Fruit fly (Drosophila melanogaster) whole organism, adult: ENCODE data around the gene InR.

ENCODE experiments used
- CG14711 ChIP-seq: fragments of 200-800 bp; sonication (Bioruptor generic); optimal IDR thresholded peaks from 2 replicates; lab custom pipeline; 2018; ENCODE audit warnings: missing biosample characterization, mild to moderate bottlenecking, missing genetic modification characterization, moderate library complexity
- CG1620 ChIP-seq: fragments of 200-800 bp; sonication (Bioruptor generic); optimal IDR thresholded peaks from 2 replicates; lab custom pipeline; 2016; ENCODE audit warnings: missing biosample characterization, missing genetic modification characterization
- CG5204 ChIP-seq: fragments of 200-800 bp; sonication (Bioruptor generic); optimal IDR thresholded peaks from 2 replicates; lab custom pipeline; 2016; ENCODE audit warnings: missing biosample characterization, missing genetic modification characterization
- CG7045 ChIP-seq: fragments of 200-800 bp; sonication (Bioruptor generic); optimal IDR thresholded peaks from 2 replicates; lab custom pipeline; 2017; ENCODE audit warnings: missing biosample characterization, mild to moderate bottlenecking, missing genetic modification characterization
- Clk ChIP-seq: fragments of 200-800 bp; sonication (Bioruptor generic); optimal IDR thresholded peaks from 2 replicates; lab custom pipeline; 2017; ENCODE audit warnings: missing biosample characterization, missing genetic modification characterization
- Mnt ChIP-seq: fragments of 200-800 bp; sonication (Bioruptor generic); optimal IDR thresholded peaks from 2 replicates; lab custom pipeline; 2016; ENCODE audit warnings: missing biosample characterization, mild to moderate bottlenecking, missing genetic modification characterization
- cic ChIP-seq: fragments of 200-800 bp; sonication (Bioruptor generic); optimal IDR thresholded peaks from 2 replicates; lab custom pipeline; 2017; ENCODE audit warnings: missing biosample characterization, mild to moderate bottlenecking, missing genetic modification characterization, moderate library complexity
- kay ChIP-seq: fragments of 200-800 bp; sonication (Bioruptor generic); peaks from one replicate; lab custom pipeline; 2016; ENCODE audit warnings: missing biosample characterization, missing genetic modification characterization, borderline replicate concordance
- tj ChIP-seq: fragments of 200-800 bp; sonication (Bioruptor generic); optimal IDR thresholded peaks from 3 replicates; lab custom pipeline; 2017; ENCODE audit warnings: missing biosample characterization, mild to moderate bottlenecking, missing genetic modification characterization, moderate library complexity

- no peak for TF ChIP-seq Mnt (GFP tag; lab: Kevin White, UChicago)
- no peak for TF ChIP-seq cic
- TF ChIP-seq CG5204 (GFP tag; lab: Kevin White, UChicago): no peak
- TF ChIP-seq CG14711 (tag; lab: Kevin White, UChicago): no peak
- no peak for TF ChIP-seq CG7045 (GFP tag; lab: Kevin White, UChicago)
- no peak for TF ChIP-seq Clk (GFP tag; lab: Kevin White, UChicago)
- no peak for TF ChIP-seq kay (GFP tag; lab: Kevin White, UChicago)
- TF ChIP-seq CG1620 (GFP tag; lab: Kevin White, UChicago): no peak
- TF ChIP-seq tj (GFP tag; lab: Kevin White, UChicago): no peak
Observed at dm6 chr3R:21611629-21612180, 7.4 kb downstream of the InR start.
